Fruit fly (Drosophila melanogaster): ENCODE data around the gene CG15021.

The CG15021 gene

DNA sequence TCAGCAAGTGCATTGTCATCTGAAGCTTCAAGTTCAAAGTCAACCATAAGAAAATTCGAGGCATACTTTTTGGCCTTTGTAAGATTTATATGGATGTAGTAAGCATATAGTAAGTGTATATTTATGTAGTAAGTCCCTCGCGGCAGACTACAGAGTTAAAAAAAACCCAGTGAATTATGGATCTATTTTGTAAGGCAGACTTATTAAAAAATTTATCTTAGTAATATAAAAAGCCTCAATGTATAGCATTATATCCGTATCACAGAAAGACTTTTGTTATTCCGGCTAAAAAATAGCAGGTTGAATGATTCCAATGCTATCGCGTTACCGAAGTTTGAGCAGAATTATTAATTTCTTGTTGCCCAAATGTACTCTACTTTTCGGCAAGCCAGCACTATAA lies 48.1 kb downstream of the CG15021 start:
- TF ChIP-seq CG9705 (GFP tag; optimal IDR thresholded peaks at IDR 0.05) (no peak), N (GFP tag; optimal IDR thresholded peaks at IDR 0.05) (peak; percentile 27), Myc (optimal IDR thresholded peaks at IDR 0.05) (peak; percentile 50)

Measured in whole organism, wandering third instar larva.